Worm (Caenorhabditis elegans) whole organism, L4 larva: Measurements from ENCODE around the gene mip-2.

Experiments
- F10B5.3 ChIP-seq: sonication (generic microtip); optimal IDR thresholded peaks from 2 replicates; lab custom pipeline; 2016; ENCODE audit warnings: mild to moderate bottlenecking, missing genetic modification characterization, missing compliant biosample characterization
- F26F4.8 ChIP-seq: fragments of 200-800 bp; sonication (Bioruptor generic); conservative IDR thresholded peaks from 2 replicates; pipeline ENCODE4 v1.3.6; 2022; ENCODE audit warnings: missing genetic modification characterization, missing compliant biosample characterization
- R02D3.7 ChIP-seq: fragments of 150-350 bp; sonication (generic microtip); optimal IDR thresholded peaks from 3 replicates; lab custom pipeline; 2014; ENCODE audit warnings: missing biosample characterization, missing genetic modification characterization
- T20F7.1 ChIP-seq: fragments of 200-800 bp; sonication (Bioruptor generic); optimal IDR thresholded peaks from 2 replicates; lab custom pipeline; 2018; ENCODE audit warnings: mild to moderate bottlenecking, missing genetic modification characterization, missing compliant biosample characterization
- Y48G9A.11 ChIP-seq: fragments of 200-800 bp; sonication (Bioruptor generic); IDR thresholded peaks from 2 replicates; pipeline ENCODE4 v1.3.6; 2022; ENCODE audit warnings: missing genetic modification reagents, missing genetic modification characterization, missing compliant biosample characterization
- Y5F2A.4 ChIP-seq: fragments of 200-800 bp; sonication (Bioruptor generic); optimal IDR thresholded peaks from 2 replicates; lab custom pipeline; 2018; ENCODE audit warnings: mild to moderate bottlenecking, missing genetic modification characterization, missing compliant biosample characterization
- ZK546.5 ChIP-seq, 2 experiments: sonication (generic microtip); optimal IDR thresholded peaks; 2 replicates each; lab custom pipeline; 2017; ENCODE audit warnings: missing biosample characterization in 2 of 2, missing genetic modification characterization in 2 of 2
- aha-1 ChIP-seq: fragments of 150-350 bp; peaks from one replicate; lab custom pipeline; 2014; ENCODE audit warnings: missing biosample characterization, missing genetic modification characterization
- ama-1 ChIP-seq: fragments of 150-350 bp; optimal IDR thresholded peaks from 2 replicates; lab custom pipeline; 2014; ENCODE audit warnings: inconsistent platforms, mixed read lengths
- attf-4 ChIP-seq: sonication (generic microtip); optimal IDR thresholded peaks from 3 replicates; lab custom pipeline; 2017; ENCODE audit warnings: missing biosample characterization, missing genetic modification characterization
- ceh-28 ChIP-seq: fragments of 150-350 bp; optimal IDR thresholded peaks from 2 replicates; lab custom pipeline; 2014; ENCODE audit warnings: missing biosample characterization, missing genetic modification reagents, missing genetic modification characterization
- ceh-44 ChIP-seq: fragments of 200-800 bp; sonication (Bioruptor generic); IDR thresholded peaks from 2 replicates; pipeline ENCODE4 v1.3.6; 2022; ENCODE audit warnings: missing genetic modification reagents, missing genetic modification characterization, missing compliant biosample characterization
- ceh-62 ChIP-seq: sonication (generic microtip); optimal IDR thresholded peaks from 2 replicates; lab custom pipeline; 2017; ENCODE audit warnings: missing biosample characterization, missing genetic modification characterization
- ces-1 ChIP-seq: fragments of 150-350 bp; sonication (generic microtip); optimal IDR thresholded peaks from 4 replicates; lab custom pipeline; 2014; ENCODE audit warnings: missing biosample characterization, missing genetic modification reagents, missing genetic modification characterization
- ctbp-1 ChIP-seq: fragments of 200-800 bp; sonication (Bioruptor generic); IDR thresholded peaks from 2 replicates; pipeline ENCODE4 v1.3.6; 2022; ENCODE audit warnings: missing genetic modification reagents, missing genetic modification characterization, missing compliant biosample characterization
- daf-16 ChIP-seq, 3 experiments: sonication (generic microtip); optimal IDR thresholded peaks; 2 replicates each; lab custom pipeline; 2016 to 2017; ENCODE audit warnings: missing genetic modification characterization in 3 of 3, missing genetic modification reagents in 3 of 3, mild to moderate bottlenecking in 2 of 3, missing compliant biosample characterization in 2 of 3, missing biosample characterization in 1 of 3, moderate library complexity in 1 of 3
- daf-19 ChIP-seq: fragments of 200-800 bp; sonication (Bioruptor generic); conservative IDR thresholded peaks from 2 replicates; pipeline ENCODE4 v1.3.6; 2022; ENCODE audit warnings: missing genetic modification characterization, missing compliant biosample characterization
- dmd-9 ChIP-seq: fragments of 200-800 bp; sonication (Bioruptor generic); IDR thresholded peaks from 2 replicates; pipeline ENCODE4 v1.3.6; 2022; ENCODE audit warnings: missing genetic modification reagents, missing genetic modification characterization, missing compliant biosample characterization
- dpl-1 ChIP-seq: fragments of 150-350 bp; optimal IDR thresholded peaks from 2 replicates; lab custom pipeline; 2014; ENCODE audit warnings: missing biosample characterization, missing genetic modification reagents, missing genetic modification characterization
- dve-1 ChIP-seq: sonication (generic microtip); optimal IDR thresholded peaks from 2 replicates; lab custom pipeline; 2017; ENCODE audit warnings: antibody characterized with exemption, mild to moderate bottlenecking, missing genetic modification characterization, missing compliant biosample characterization; ENCODE audit not compliant: insufficient read depth
- hif-1 ChIP-seq, 2 experiments: sonication (generic microtip); optimal IDR thresholded peaks; 2 replicates each; lab custom pipeline; 2016 to 2017; ENCODE audit warnings: missing compliant biosample characterization in 2 of 2, missing genetic modification characterization in 2 of 2, missing genetic modification reagents in 2 of 2, missing genotype in 2 of 2, mild to moderate bottlenecking in 1 of 2
- hlh-30 ChIP-seq: sonication (generic microtip); optimal IDR thresholded peaks from 2 replicates; lab custom pipeline; 2017; ENCODE audit warnings: antibody characterized with exemption, mild to moderate bottlenecking, missing genetic modification characterization, missing compliant biosample characterization; ENCODE audit not compliant: insufficient read depth
- lim-7 ChIP-seq: fragments of 200-800 bp; sonication (Bioruptor generic); IDR thresholded peaks from 2 replicates; pipeline ENCODE4 v1.3.6; 2022; ENCODE audit warnings: missing genetic modification characterization, missing compliant biosample characterization
- lin-13 ChIP-seq: fragments of 150-350 bp; optimal IDR thresholded peaks from 2 replicates; lab custom pipeline; 2014; ENCODE audit warnings: missing biosample characterization, missing genetic modification reagents, missing genetic modification characterization
- lin-38 ChIP-seq: fragments of 200-800 bp; sonication (Bioruptor generic); IDR thresholded peaks from 2 replicates; pipeline ENCODE4 v1.3.6; 2022; ENCODE audit warnings: missing genetic modification reagents, missing genetic modification characterization, missing compliant biosample characterization
- mes-2 ChIP-seq: sonication (generic microtip); optimal IDR thresholded peaks from 2 replicates; lab custom pipeline; 2016; ENCODE audit warnings: missing genotype, mild to moderate bottlenecking, missing genetic modification characterization, missing compliant biosample characterization; ENCODE audit not compliant: poor library complexity, severe bottlenecking
- nhr-237 ChIP-seq: sonication (generic microtip); optimal IDR thresholded peaks from 2 replicates; lab custom pipeline; 2017; ENCODE audit warnings: missing biosample characterization, missing genetic modification characterization
- nhr-25 ChIP-seq: sonication (generic microtip); optimal IDR thresholded peaks from 2 replicates; lab custom pipeline; 2017; ENCODE audit warnings: missing genetic modification characterization, mild to moderate bottlenecking, missing compliant biosample characterization, antibody characterized with exemption, moderate library complexity, borderline replicate concordance; ENCODE audit not compliant: insufficient read depth
- nhr-6 ChIP-seq: fragments of 150-350 bp; optimal IDR thresholded peaks from 2 replicates; lab custom pipeline; 2014; ENCODE audit warnings: missing biosample characterization, missing genetic modification characterization
- nhr-77 ChIP-seq: fragments of 150-350 bp; optimal IDR thresholded peaks from 2 replicates; lab custom pipeline; 2014; ENCODE audit warnings: missing biosample characterization, missing genetic modification characterization
- pha-4 ChIP-seq, 2 experiments: fragments of 150-350 bp in 1 of 2; fragments of 200-800 bp in 1 of 2; sonication (Bioruptor generic) in 1 of 2; IDR thresholded peaks in 1 of 2; optimal IDR thresholded peaks in 1 of 2; 2 replicates each; pipeline versions ENCODE4 v1.3.6 to Lab custom; 2014 to 2022; ENCODE audit warnings: missing genetic modification characterization in 2 of 2, missing genetic modification reagents in 2 of 2, missing biosample characterization in 1 of 2, missing compliant biosample characterization in 1 of 2
- set-16 ChIP-seq: fragments of 200-800 bp; sonication (Bioruptor generic); IDR thresholded peaks from 2 replicates; pipeline ENCODE4 v1.3.6; 2022; ENCODE audit warnings: missing genetic modification reagents, missing genetic modification characterization, missing compliant biosample characterization
- snpc-1.2 ChIP-seq: fragments of 200-800 bp; sonication (Bioruptor generic); IDR thresholded peaks from 2 replicates; pipeline ENCODE4 v1.3.6; 2022; ENCODE audit warnings: missing genetic modification reagents, missing genetic modification characterization, missing compliant biosample characterization
- tag-97 ChIP-seq: fragments of 200-800 bp; sonication (Bioruptor generic); IDR thresholded peaks from 2 replicates; pipeline ENCODE4 v1.3.6; 2022; ENCODE audit warnings: missing genetic modification characterization, missing compliant biosample characterization
- tra-1 ChIP-seq: fragments of 200-800 bp; sonication (Bioruptor generic); IDR thresholded peaks from 2 replicates; pipeline ENCODE4 v1.3.6; 2022; ENCODE audit warnings: missing genetic modification reagents, missing genetic modification characterization, missing compliant biosample characterization
- unc-130 ChIP-seq: sonication (generic microtip); optimal IDR thresholded peaks from 2 replicates; lab custom pipeline; 2016; ENCODE audit warnings: missing genetic modification reagents, missing genetic modification characterization, missing compliant biosample characterization
- unc-62 ChIP-seq, 3 experiments: fragments of 150-350 bp in 1 of 3; sonication (generic microtip); optimal IDR thresholded peaks in 2 of 3; peaks in 1 of 3; 1 replicate in 1 of 3; 2 replicates in 2 of 3; lab custom pipeline; 2014 to 2017; ENCODE audit warnings: missing biosample characterization in 3 of 3, missing genetic modification characterization in 3 of 3, missing genetic modification reagents in 3 of 3, missing genotype in 1 of 3
- zfp-3 ChIP-seq: fragments of 200-800 bp; sonication (Bioruptor generic); conservative IDR thresholded peaks from 2 replicates; pipeline ENCODE4 v1.3.6; 2022; ENCODE audit warnings: missing genetic modification reagents, missing genetic modification characterization, missing compliant biosample characterization
- zip-2 ChIP-seq: fragments of 150-350 bp; optimal IDR thresholded peaks from 2 replicates; lab custom pipeline; 2014; ENCODE audit warnings: missing biosample characterization, missing genetic modification characterization
- ztf-11 ChIP-seq: fragments of 150-350 bp; optimal IDR thresholded peaks from 2 replicates; lab custom pipeline; 2014; ENCODE audit warnings: missing biosample characterization, missing genetic modification characterization

Gene mip-2

DNA sequence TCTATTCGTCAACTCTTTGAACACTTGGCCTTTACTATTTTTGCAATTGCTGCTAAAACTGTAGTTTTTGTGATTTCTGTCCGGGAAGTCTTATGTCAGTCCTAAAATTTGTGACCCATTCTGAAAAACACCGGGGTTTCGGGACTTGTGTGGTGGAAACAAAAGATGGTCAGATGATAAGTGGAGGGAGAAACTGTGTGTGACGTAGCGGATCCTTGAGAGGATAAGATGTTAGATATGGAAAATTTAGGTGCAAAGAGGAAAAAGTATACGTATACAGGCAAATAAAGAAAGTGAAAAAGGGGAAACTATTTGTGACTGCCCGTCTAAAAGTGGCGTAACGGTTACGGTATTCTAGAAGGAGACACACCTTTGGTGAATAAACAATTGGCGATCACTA, 35.3 kb downstream of the mip-2 start:
- TF ChIP-seq nhr-6 (no peak), ceh-62 (tag; lab: Kevin White, UChicago) (no peak), F26F4.8 (no peak), T20F7.1 (GFP tag; lab: Kevin White, UChicago) (no peak), F10B5.3 (tag; lab: Kevin White, UChicago) (no peak), ama-1 (no peak)

DNA sequence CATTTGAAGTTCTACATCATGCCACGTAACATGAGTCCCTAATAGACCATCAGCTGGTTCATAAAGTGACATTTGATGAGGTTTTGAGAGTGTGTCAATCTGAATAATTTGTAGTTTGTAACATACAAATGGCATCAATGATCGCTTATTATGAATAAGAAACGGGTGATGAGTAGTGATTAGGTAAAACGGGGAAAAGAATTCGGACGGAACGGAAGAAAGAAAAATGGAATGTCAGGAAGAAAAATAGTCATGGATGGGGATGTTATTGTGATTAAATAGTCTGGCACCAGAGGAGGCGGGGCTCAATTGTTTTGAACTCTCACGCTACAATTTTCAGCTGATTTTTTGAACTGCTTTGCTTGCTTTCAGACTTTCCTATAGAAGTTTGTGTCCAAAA, 37.6 kb downstream of the mip-2 start, which contains the start of gene H37A05.2:
Gene H37A05.2 (minus strand): TSS at position 101 of the 400 bp plus-strand sequence.
- no peak for TF ChIP-seq nhr-77 (tag; lab: Kevin White, UChicago)
- TF ChIP-seq ctbp-1 (GFP tag; lab: Robert Waterston, UW) = no peak
- no peak for TF ChIP-seq mes-2 (tag; lab: Kevin White, UChicago)
- no peak for TF ChIP-seq daf-19 (GFP tag; lab: Robert Waterston, UW)
- no peak for TF ChIP-seq tra-1
- no peak for TF ChIP-seq zfp-3 (GFP tag; lab: Robert Waterston, UW)
- no peak for TF ChIP-seq ceh-44 (GFP tag; lab: Robert Waterston, UW)
- TF ChIP-seq nhr-25 (tag; lab: Kevin White, UChicago) = no peak
- no peak for TF ChIP-seq lin-13 (GFP tag; lab: Kevin White, UChicago)
- no peak for TF ChIP-seq ZK546.5 (tag; optimal IDR thresholded peaks at IDR 0.05; lab: Kevin White, UChicago)
- TF ChIP-seq dmd-9 (GFP tag; lab: Robert Waterston, UW) = no peak
- TF ChIP-seq ceh-28 = no peak
- TF ChIP-seq daf-16 (GFP tag; optimal IDR thresholded peaks at IDR 0.05; lab: Kevin White, UChicago) = no peak
- no peak for TF ChIP-seq daf-16 (tag; optimal IDR thresholded peaks at IDR 0.05; lab: Kevin White, UChicago)
- TF ChIP-seq set-16 (GFP tag; lab: Robert Waterston, UW) = no peak
- no peak for TF ChIP-seq dve-1 (tag; lab: Kevin White, UChicago)
- no peak for TF ChIP-seq attf-4 (tag; lab: Kevin White, UChicago)
- no peak for TF ChIP-seq Y5F2A.4 (GFP tag; lab: Kevin White, UChicago)
- TF ChIP-seq ztf-11 = no peak
- TF ChIP-seq tag-97 (GFP tag; lab: Robert Waterston, UW) = no peak
- TF ChIP-seq snpc-1.2 (GFP tag; lab: Robert Waterston, UW) = no peak

DNA sequence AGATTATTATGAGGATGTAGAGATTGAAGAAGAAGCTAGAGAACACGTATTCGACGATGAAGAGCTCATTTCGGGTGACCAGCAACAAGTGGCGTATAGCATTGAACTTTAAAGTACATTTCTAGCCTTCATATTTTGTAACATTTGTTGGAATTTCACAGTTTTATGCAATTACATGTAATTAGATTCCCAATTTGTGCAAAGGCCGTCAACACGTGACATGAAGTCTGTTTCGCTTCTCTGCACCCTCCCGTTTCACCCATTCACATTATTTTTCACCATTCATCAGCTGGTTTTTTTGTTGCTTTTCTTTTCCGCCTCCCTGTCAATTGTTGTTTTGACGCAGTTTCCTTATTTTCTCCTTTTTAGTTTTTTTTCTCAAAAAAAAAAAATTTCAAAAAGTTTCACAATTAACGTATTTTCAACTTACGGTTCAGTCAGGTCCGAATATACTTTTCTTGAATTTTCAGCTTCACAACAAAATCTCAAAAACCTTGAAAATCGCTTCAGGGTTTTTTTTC, 44.6 kb downstream of the mip-2 start, which contains the start of gene sde-2:
Gene sde-2 (plus strand): TSS at position 471 of the 521 bp plus-strand sequence.
- TF ChIP-seq unc-62 (GFP tag; optimal IDR thresholded peaks at IDR 0.05 in 1 of 2; lab: Kevin White, UChicago) (peak in 1 of 2 experiments; percentile 53), unc-62 (tag; optimal IDR thresholded peaks at IDR 0.05; lab: Kevin White, UChicago) (no peak), dmd-9 (GFP tag; lab: Robert Waterston, UW) (no peak), snpc-1.2 (GFP tag; lab: Robert Waterston, UW) (no peak), hlh-30 (tag; lab: Kevin White, UChicago) (peak; percentile 57), ces-1 (peak; percentile 45), dve-1 (tag; lab: Kevin White, UChicago) (no peak), nhr-237 (tag; lab: Kevin White, UChicago) (no peak), ZK546.5 (tag; optimal IDR thresholded peaks at IDR 0.05; lab: Kevin White, UChicago) (no peak)
- TF ChIP-seq, all 104 proteins: peak for 3

DNA sequence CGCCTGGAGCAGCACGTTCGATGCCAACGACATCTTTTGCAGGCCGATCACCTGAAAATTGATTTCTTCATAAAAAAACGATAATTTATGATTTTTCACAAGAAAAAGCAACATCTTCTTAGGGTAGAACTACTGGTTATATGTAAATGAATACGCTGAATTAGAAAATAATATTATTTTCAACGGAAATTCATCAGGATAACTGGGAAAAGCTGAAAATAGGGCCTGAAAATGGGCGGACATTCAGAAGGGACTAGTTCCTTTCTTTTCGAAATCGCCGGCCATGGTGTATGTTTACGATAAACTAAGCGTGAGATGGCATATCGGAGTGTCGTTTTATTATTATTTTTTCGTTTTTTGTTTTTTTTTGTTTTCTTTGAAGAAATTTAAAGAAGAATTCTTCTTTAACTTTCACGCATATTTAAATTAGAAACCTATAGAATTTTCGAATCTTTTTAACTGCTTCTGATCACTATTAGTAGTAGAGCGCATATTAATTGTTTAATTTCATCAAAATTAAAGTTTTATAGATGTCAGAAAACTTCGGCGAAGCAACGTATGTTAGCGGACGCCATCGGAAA, 46.2 kb downstream of the mip-2 start, which contains the start of the genes nduv-2 and F53F4.12:
Gene nduv-2 (minus strand): TSS at position 51 of the 581 bp plus-strand sequence.
Gene F53F4.12 (plus strand): TSS at position 531 of the 581 bp plus-strand sequence.
- no peak for TF ChIP-seq pha-4 (GFP tag; IDR thresholded peaks at IDR 0.05; lab: Robert Waterston, UW)
- no peak for TF ChIP-seq pha-4 (tag; optimal IDR thresholded peaks at IDR 0.05; lab: Kevin White, UChicago)
- TF ChIP-seq Y48G9A.11 (GFP tag; lab: Robert Waterston, UW) = peak; percentile 71
- peak; percentile 61 for TF ChIP-seq aha-1 (tag; lab: Kevin White, UChicago)
- TF ChIP-seq T20F7.1 (GFP tag; lab: Kevin White, UChicago) = peak; percentile 90
- TF ChIP-seq zip-2 (tag; lab: Kevin White, UChicago) = no peak
- no peak for TF ChIP-seq daf-16 (GFP tag; optimal IDR thresholded peaks at IDR 0.05; lab: Kevin White, UChicago)
- TF ChIP-seq daf-16 (tag; optimal IDR thresholded peaks at IDR 0.05; lab: Kevin White, UChicago) = no peak
- TF ChIP-seq dpl-1 (GFP tag; lab: Kevin White, UChicago) = peak; percentile 3
- TF ChIP-seq hif-1 (tag; optimal IDR thresholded peaks at IDR 0.05; lab: Kevin White, UChicago) = peak in 1 of 2 experiments; percentile 13
- 0 out of 2 replicates have a peak, but pooled peaks have one; percentile 25 for TF ChIP-seq lin-38 (GFP tag; lab: Robert Waterston, UW)
- no peak for TF ChIP-seq lim-7 (GFP tag; lab: Robert Waterston, UW)
- peak; percentile 72 for TF ChIP-seq mes-2 (tag; lab: Kevin White, UChicago)
- TF ChIP-seq unc-130 (GFP tag; lab: Kevin White, UChicago) = peak; percentile 10
- TF ChIP-seq R02D3.7 (tag; lab: Kevin White, UChicago) = peak; percentile 39
